Worm (Caenorhabditis elegans) whole organism, L3 larva: Measurements from ENCODE around the gene Y105C5A.8.

Experiments
- aly-2 ChIP-seq: fragments of 150-350 bp; optimal IDR thresholded peaks from 2 replicates; lab custom pipeline; 2014; ENCODE audit warnings: missing biosample characterization, missing genetic modification characterization
- elt-1 ChIP-seq: fragments of 150-350 bp; optimal IDR thresholded peaks from 2 replicates; lab custom pipeline; 2014; ENCODE audit warnings: missing biosample characterization, missing genetic modification characterization
- unc-62 ChIP-seq: fragments of 150-350 bp; sonication (generic microtip); optimal IDR thresholded peaks from 4 replicates; lab custom pipeline; 2014; ENCODE audit warnings: missing biosample characterization, missing genetic modification reagents, missing genetic modification characterization

- no peak for TF ChIP-seq aly-2 (tag; lab: Kevin White, UChicago)
- TF ChIP-seq elt-1: no peak
- TF ChIP-seq unc-62: no peak
Observed at ce11 chrIV:15631217-15631616, 14.3 kb upstream of the Y105C5A.8 start, which contains the start of gene Y105C5A.9.
